Fruit fly (Drosophila melanogaster) whole organism, adult: Measurements from ENCODE around the gene CG12069.

ENCODE experiments used
- CG14711 ChIP-seq: fragments of 200-800 bp; sonication (Bioruptor generic); optimal IDR thresholded peaks from 2 replicates; lab custom pipeline; 2018; ENCODE audit warnings: missing biosample characterization, mild to moderate bottlenecking, missing genetic modification characterization, moderate library complexity
- CG33017 ChIP-seq: fragments of 200-800 bp; sonication (Bioruptor generic); optimal IDR thresholded peaks from 2 replicates; lab custom pipeline; 2018; ENCODE audit warnings: missing biosample characterization, mild to moderate bottlenecking, missing genetic modification characterization, moderate library complexity
- CG5204 ChIP-seq: fragments of 200-800 bp; sonication (Bioruptor generic); optimal IDR thresholded peaks from 2 replicates; lab custom pipeline; 2016; ENCODE audit warnings: missing biosample characterization, missing genetic modification characterization
- CG7045 ChIP-seq: fragments of 200-800 bp; sonication (Bioruptor generic); optimal IDR thresholded peaks from 2 replicates; lab custom pipeline; 2017; ENCODE audit warnings: missing biosample characterization, mild to moderate bottlenecking, missing genetic modification characterization
- Hr96 ChIP-seq: fragments of 200-800 bp; sonication (Bioruptor generic); optimal IDR thresholded peaks from 2 replicates; lab custom pipeline; 2016; ENCODE audit warnings: missing biosample characterization, missing genetic modification characterization
- Mnt ChIP-seq: fragments of 200-800 bp; sonication (Bioruptor generic); optimal IDR thresholded peaks from 2 replicates; lab custom pipeline; 2016; ENCODE audit warnings: missing biosample characterization, mild to moderate bottlenecking, missing genetic modification characterization
- bab1 ChIP-seq: fragments of 200-800 bp; sonication (Bioruptor generic); optimal IDR thresholded peaks from 3 replicates; lab custom pipeline; 2019; ENCODE audit warnings: missing biosample characterization, mild to moderate bottlenecking, missing genetic modification characterization, moderate library complexity
- cic ChIP-seq: fragments of 200-800 bp; sonication (Bioruptor generic); optimal IDR thresholded peaks from 2 replicates; lab custom pipeline; 2017; ENCODE audit warnings: missing biosample characterization, mild to moderate bottlenecking, missing genetic modification characterization, moderate library complexity
- pad ChIP-seq: fragments of 200-800 bp; sonication (Bioruptor generic); optimal IDR thresholded peaks from 3 replicates; lab custom pipeline; 2017; ENCODE audit warnings: missing biosample characterization, missing genetic modification characterization, mild to moderate bottlenecking, moderate library complexity, missing genetic modification reagents
- toe ChIP-seq: fragments of 200-800 bp; sonication (Bioruptor generic); optimal IDR thresholded peaks from 2 replicates; lab custom pipeline; 2016; ENCODE audit warnings: missing biosample characterization, missing genetic modification characterization

DNA sequence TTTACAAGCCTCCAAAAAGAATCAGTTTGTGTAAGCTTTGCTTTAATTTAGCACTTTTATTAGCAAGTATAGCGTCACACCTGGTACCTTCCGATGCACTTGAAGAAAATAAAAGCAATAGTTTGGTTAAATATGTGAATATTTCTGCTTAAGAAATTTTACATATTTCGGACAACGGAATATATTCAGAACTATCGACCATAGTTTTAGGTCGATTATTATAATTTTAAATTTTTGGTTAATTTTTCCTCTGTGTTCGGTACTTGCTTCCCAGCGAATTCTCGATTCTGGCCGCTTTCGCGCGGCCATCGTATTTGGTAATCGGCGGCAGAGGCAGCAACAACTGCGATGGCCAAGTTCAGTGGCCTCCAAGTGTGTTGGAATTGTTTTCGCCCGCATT lies 5.6 kb downstream of the CG12069 start:
- TF ChIP-seq CG33017 (no peak), Hr96 (GFP tag; lab: Kevin White, UChicago) (no peak), bab1 (GFP tag; lab: Kevin White, UChicago) (no peak), toe (GFP tag; lab: Kevin White, UChicago) (no peak), pad (GFP tag; lab: Kevin White, UChicago) (no peak), CG14711 (no peak), CG7045 (GFP tag; lab: Kevin White, UChicago) (no peak), cic (GFP tag; lab: Kevin White, UChicago) (no peak), Mnt (GFP tag; lab: Kevin White, UChicago) (no peak), CG5204 (GFP tag; lab: Kevin White, UChicago) (no peak)
